Worm (Caenorhabditis elegans): ENCODE results near the gene D1022.5.

- TF ChIP-seq lin-40 (tag; optimal IDR thresholded peaks at IDR 0.05) (no peak), nfya-1 (tag; optimal IDR thresholded peaks at IDR 0.05; ENCODE audit: borderline replicate concordance, insufficient read depth) (no peak), sea-2 (GFP tag; IDR thresholded peaks at IDR 0.05) (no peak), pha-4 (tag; optimal IDR thresholded peaks at IDR 0.05) (no peak), bed-1 (GFP tag; IDR thresholded peaks at IDR 0.05) (no peak), F57C9.4 (tag; optimal IDR thresholded peaks at IDR 0.05) (no peak), lir-1 (GFP tag; conservative IDR thresholded peaks at IDR 0.05) (no peak), snpc-4 (GFP tag; optimal IDR thresholded peaks at IDR 0.05) (no peak), snpc-4 (tag; optimal IDR thresholded peaks at IDR 0.05) (no peak), Y95B8A.8 (GFP tag; IDR thresholded peaks at IDR 0.05) (no peak), let-607 (tag; optimal IDR thresholded peaks at IDR 0.05) (no peak), F22D6.2 (tag; optimal IDR thresholded peaks at IDR 0.05) (no peak), ceh-79 (tag; optimal IDR thresholded peaks at IDR 0.05) (no peak)
These were observed 50.4 kb downstream of the D1022.5 start, which contains the start of gene srd-55 for ce11 chrII:7408192-7408591.

Measured in whole organism, young adult.